Worm (Caenorhabditis elegans) whole organism, L1 larva: ENCODE data around the gene R07A4.2.
A peak's percentile ranks its signal among the peaks of the same experiment; 100 is the strongest.

Experiments used
- C04F5.9 ChIP-seq: sonication (generic microtip); optimal IDR thresholded peaks from 2 replicates; lab custom pipeline; 2016; ENCODE audit warnings: missing genetic modification characterization, missing compliant biosample characterization
- C34B4.2 ChIP-seq: sonication (generic microtip); optimal IDR thresholded peaks from 2 replicates; lab custom pipeline; 2017; ENCODE audit warnings: mild to moderate bottlenecking, missing genetic modification characterization, missing compliant biosample characterization
- ama-1 ChIP-seq: fragments of 150-350 bp; optimal IDR thresholded peaks from 2 replicates; lab custom pipeline; 2014
- blmp-1 ChIP-seq: fragments of 150-350 bp; optimal IDR thresholded peaks from 2 replicates; lab custom pipeline; 2014; ENCODE audit warnings: missing biosample characterization, missing genetic modification characterization
- ceh-63 ChIP-seq: fragments of 200-800 bp; sonication (Bioruptor generic); optimal IDR thresholded peaks from 2 replicates; lab custom pipeline; 2018; ENCODE audit warnings: mild to moderate bottlenecking, missing genetic modification characterization, missing compliant biosample characterization
- ceh-82 ChIP-seq, 3 experiments: fragments of 150-350 bp in 1 of 3; sonication (generic microtip) in 2 of 3; optimal IDR thresholded peaks; 2 replicates each; lab custom pipeline; 2014 to 2017; ENCODE audit warnings: missing biosample characterization in 3 of 3, missing genetic modification characterization in 3 of 3
- ceh-90 ChIP-seq: sonication (generic microtip); optimal IDR thresholded peaks from 2 replicates; lab custom pipeline; 2016; ENCODE audit warnings: missing genetic modification characterization, missing compliant biosample characterization
- ces-1 ChIP-seq: fragments of 150-350 bp; optimal IDR thresholded peaks from 2 replicates; lab custom pipeline; 2014; ENCODE audit warnings: missing biosample characterization, missing genetic modification reagents, missing genetic modification characterization
- dpl-1 ChIP-seq, 3 experiments: fragments of 150-350 bp in 2 of 3; sonication (generic microtip) in 1 of 3; optimal IDR thresholded peaks; 2 replicates each; lab custom pipeline; 2014 to 2017; ENCODE audit warnings: missing biosample characterization in 3 of 3, missing genetic modification characterization in 3 of 3, missing genetic modification reagents in 3 of 3
- dsc-1 ChIP-seq: sonication (generic microtip); optimal IDR thresholded peaks from 2 replicates; lab custom pipeline; 2016; ENCODE audit warnings: mild to moderate bottlenecking, missing genetic modification characterization, missing compliant biosample characterization
- efl-3 ChIP-seq: fragments of 200-800 bp; sonication (Bioruptor generic); optimal IDR thresholded peaks from 2 replicates; lab custom pipeline; 2018; ENCODE audit warnings: mild to moderate bottlenecking, missing genetic modification characterization, missing compliant biosample characterization
- egl-13 ChIP-seq: sonication (generic microtip); optimal IDR thresholded peaks from 2 replicates; lab custom pipeline; 2016; ENCODE audit warnings: missing genotype, missing genetic modification reagents, missing genetic modification characterization, missing compliant biosample characterization
- egl-27 ChIP-seq, 2 experiments: fragments of 150-350 bp in 1 of 2; sonication (generic microtip); optimal IDR thresholded peaks; 3 replicates each; lab custom pipeline; 2017 to 2018; ENCODE audit warnings: missing biosample characterization in 2 of 2, missing genetic modification characterization in 2 of 2, missing genetic modification reagents in 2 of 2
- elt-2 ChIP-seq: sonication (generic microtip); optimal IDR thresholded peaks from 2 replicates; lab custom pipeline; 2016; ENCODE audit warnings: missing genetic modification characterization, mild to moderate bottlenecking, inconsistent platforms, missing compliant biosample characterization, missing genetic modification reagents
- ets-5 ChIP-seq: fragments of 200-800 bp; sonication (Bioruptor generic); IDR thresholded peaks from 2 replicates; pipeline ENCODE4 v1.3.6; 2022; ENCODE audit warnings: missing genetic modification characterization, missing compliant biosample characterization
- fkh-4 ChIP-seq: sonication (generic microtip); optimal IDR thresholded peaks from 2 replicates; lab custom pipeline; 2016; ENCODE audit warnings: missing compliant biosample characterization, missing genetic modification characterization, borderline replicate concordance
- fkh-8 ChIP-seq: sonication (generic microtip); optimal IDR thresholded peaks from 2 replicates; lab custom pipeline; 2016; ENCODE audit warnings: mild to moderate bottlenecking, missing genetic modification characterization, missing compliant biosample characterization
- grh-1 ChIP-seq: fragments of 200-800 bp; sonication (Bioruptor generic); IDR thresholded peaks from 2 replicates; pipeline ENCODE4 v1.3.6; 2022; ENCODE audit warnings: missing genetic modification reagents, missing genetic modification characterization, missing compliant biosample characterization
- hlh-17 ChIP-seq: fragments of 200-800 bp; sonication (Bioruptor generic); optimal IDR thresholded peaks from 2 replicates; lab custom pipeline; 2018; ENCODE audit warnings: missing genetic modification characterization, mild to moderate bottlenecking, missing compliant biosample characterization, moderate library complexity, borderline replicate concordance
- hpl-2 ChIP-seq: fragments of 150-350 bp; optimal IDR thresholded peaks from 2 replicates; lab custom pipeline; 2014; ENCODE audit warnings: missing biosample characterization, missing genetic modification reagents, missing genetic modification characterization
- irx-1 ChIP-seq: sonication (generic microtip); optimal IDR thresholded peaks from 2 replicates; lab custom pipeline; 2016; ENCODE audit warnings: missing genetic modification characterization, missing compliant biosample characterization
- isw-1 ChIP-seq: fragments of 200-800 bp; sonication (Bioruptor generic); IDR thresholded peaks from 2 replicates; pipeline ENCODE4 v1.3.6; 2022; ENCODE audit warnings: missing genetic modification characterization, missing compliant biosample characterization
- jun-1 ChIP-seq: fragments of 150-350 bp; optimal IDR thresholded peaks from 2 replicates; lab custom pipeline; 2014; ENCODE audit warnings: missing biosample characterization, missing genetic modification reagents, missing genetic modification characterization
- lin-14 ChIP-seq: fragments of 200-800 bp; sonication (Bioruptor generic); optimal IDR thresholded peaks from 2 replicates; lab custom pipeline; 2018; ENCODE audit warnings: mild to moderate bottlenecking, missing genetic modification characterization, moderate library complexity, missing compliant biosample characterization
- lin-35 ChIP-seq, 2 experiments: fragments of 150-350 bp; optimal IDR thresholded peaks; 2 replicates each; lab custom pipeline; 2014; ENCODE audit warnings: missing biosample characterization in 2 of 2, missing genetic modification characterization in 2 of 2, missing genetic modification reagents in 2 of 2
- lin-39 ChIP-seq: fragments of 150-350 bp; optimal IDR thresholded peaks from 2 replicates; lab custom pipeline; 2014; ENCODE audit warnings: missing biosample characterization, missing genetic modification reagents, missing genetic modification characterization
- lsy-2 ChIP-seq, 2 experiments: fragments of 150-350 bp; optimal IDR thresholded peaks; 2 replicates each; lab custom pipeline; 2014; ENCODE audit warnings: missing biosample characterization in 2 of 2, missing genetic modification characterization in 2 of 2
- mab-9 ChIP-seq: fragments of 200-800 bp; sonication (Bioruptor generic); IDR thresholded peaks from 2 replicates; pipeline ENCODE4 v1.3.6; 2022; ENCODE audit warnings: missing genetic modification reagents, missing genetic modification characterization, missing compliant biosample characterization
- mdl-1 ChIP-seq, 2 experiments: fragments of 150-350 bp; optimal IDR thresholded peaks; 2 replicates each; lab custom pipeline; 2014 to 2017; ENCODE audit warnings: missing biosample characterization in 2 of 2, missing genetic modification characterization in 2 of 2, inconsistent platforms in 1 of 2
- mef-2 ChIP-seq: fragments of 150-350 bp; optimal IDR thresholded peaks from 2 replicates; lab custom pipeline; 2014; ENCODE audit warnings: missing biosample characterization, missing genetic modification characterization
- nhr-19 ChIP-seq: fragments of 200-800 bp; sonication (Bioruptor generic); conservative IDR thresholded peaks from 2 replicates; pipeline ENCODE4 v1.3.6; 2022; ENCODE audit warnings: missing genetic modification characterization, missing compliant biosample characterization
- nhr-20 ChIP-seq: sonication (generic microtip); optimal IDR thresholded peaks from 2 replicates; lab custom pipeline; 2016; ENCODE audit warnings: mild to moderate bottlenecking, missing genetic modification characterization, missing compliant biosample characterization
- nhr-28 ChIP-seq: fragments of 150-350 bp; optimal IDR thresholded peaks from 2 replicates; lab custom pipeline; 2014; ENCODE audit warnings: missing biosample characterization, missing genetic modification characterization
- nhr-47 ChIP-seq: sonication (generic microtip); optimal IDR thresholded peaks from 2 replicates; lab custom pipeline; 2016; ENCODE audit warnings: mild to moderate bottlenecking, missing genetic modification characterization, moderate library complexity, missing compliant biosample characterization
- nhr-71 ChIP-seq: sonication (generic microtip); optimal IDR thresholded peaks from 2 replicates; lab custom pipeline; 2016; ENCODE audit warnings: mild to moderate bottlenecking, missing genetic modification characterization, moderate library complexity, missing compliant biosample characterization
- nhr-76 ChIP-seq: sonication (generic microtip); optimal IDR thresholded peaks from 2 replicates; lab custom pipeline; 2017; ENCODE audit warnings: missing biosample characterization, missing genetic modification characterization
- nhr-77 ChIP-seq: fragments of 150-350 bp; optimal IDR thresholded peaks from 2 replicates; lab custom pipeline; 2014; ENCODE audit warnings: missing biosample characterization, missing genetic modification characterization
- nhr-85 ChIP-seq: sonication (generic microtip); peaks from one replicate; lab custom pipeline; 2016; ENCODE audit warnings: missing genetic modification characterization, inconsistent platforms, missing compliant biosample characterization
- pag-3 ChIP-seq: sonication (generic microtip); optimal IDR thresholded peaks from 2 replicates; lab custom pipeline; 2017; ENCODE audit warnings: missing genetic modification characterization, mild to moderate bottlenecking, missing compliant biosample characterization, antibody characterized with exemption, borderline replicate concordance; ENCODE audit not compliant: insufficient read depth
- pqm-1 ChIP-seq: sonication (generic microtip); optimal IDR thresholded peaks from 3 replicates; lab custom pipeline; 2017; ENCODE audit warnings: missing biosample characterization, missing genetic modification characterization
- rnt-1 ChIP-seq: sonication (generic microtip); optimal IDR thresholded peaks from 2 replicates; lab custom pipeline; 2016; ENCODE audit warnings: mild to moderate bottlenecking, missing genetic modification characterization, moderate library complexity, missing compliant biosample characterization
- snpc-4 ChIP-seq: fragments of 150-350 bp; optimal IDR thresholded peaks from 2 replicates; lab custom pipeline; 2014; ENCODE audit warnings: missing biosample characterization, missing genetic modification characterization
- snu-23 ChIP-seq: sonication (generic microtip); optimal IDR thresholded peaks from 2 replicates; lab custom pipeline; 2016; ENCODE audit warnings: missing genetic modification characterization, missing compliant biosample characterization
- sox-4 ChIP-seq: sonication (generic microtip); optimal IDR thresholded peaks from 2 replicates; lab custom pipeline; 2016; ENCODE audit warnings: missing genetic modification characterization, missing compliant biosample characterization
- sup-37 ChIP-seq: fragments of 200-800 bp; sonication (Bioruptor generic); optimal IDR thresholded peaks from 2 replicates; lab custom pipeline; 2018; ENCODE audit warnings: mild to moderate bottlenecking, missing genetic modification characterization, missing compliant biosample characterization
- swsn-7 ChIP-seq: sonication (generic microtip); optimal IDR thresholded peaks from 2 replicates; lab custom pipeline; 2016; ENCODE audit warnings: missing genetic modification characterization, missing compliant biosample characterization
- tbx-2 ChIP-seq: sonication (generic microtip); optimal IDR thresholded peaks from 2 replicates; lab custom pipeline; 2016; ENCODE audit warnings: missing genetic modification characterization, missing compliant biosample characterization
- tlp-1 ChIP-seq: fragments of 150-350 bp; optimal IDR thresholded peaks from 2 replicates; lab custom pipeline; 2014; ENCODE audit warnings: missing biosample characterization, missing genetic modification characterization
- unc-86 ChIP-seq: sonication (generic microtip); optimal IDR thresholded peaks from 2 replicates; lab custom pipeline; 2016; ENCODE audit warnings: missing genetic modification characterization, missing compliant biosample characterization
- xbp-1 ChIP-seq: sonication (generic microtip); optimal IDR thresholded peaks from 2 replicates; lab custom pipeline; 2016; ENCODE audit warnings: missing genetic modification characterization, missing compliant biosample characterization
- zag-1 ChIP-seq: fragments of 150-350 bp; optimal IDR thresholded peaks from 2 replicates; lab custom pipeline; 2014; ENCODE audit warnings: missing biosample characterization, missing genetic modification characterization
- zip-4 ChIP-seq: fragments of 200-800 bp; sonication (Bioruptor generic); optimal IDR thresholded peaks from 2 replicates; lab custom pipeline; 2018; ENCODE audit warnings: mild to moderate bottlenecking, missing genetic modification characterization, moderate library complexity, missing compliant biosample characterization

Gene R07A4.2

ce11 chrX:10780542-10781266 lies 34.4 kb upstream of the R07A4.2 start:
- TF ChIP-seq pag-3 (tag; lab: Kevin White, UChicago) (no peak), egl-27 (tag; optimal IDR thresholded peaks at IDR 0.05; lab: Kevin White, UChicago) (no peak), lin-35 (GFP tag; optimal IDR thresholded peaks at IDR 0.05; lab: Kevin White, UChicago) (peak in 1 of 2 experiments; percentile 28), ces-1 (GFP tag; lab: Kevin White, UChicago) (no peak), mef-2 (tag; lab: Kevin White, UChicago) (no peak), nhr-20 (tag; lab: Kevin White, UChicago) (peak; percentile 46), pqm-1 (tag; lab: Kevin White, UChicago) (no peak), nhr-47 (tag; lab: Kevin White, UChicago) (no peak), nhr-28 (tag; lab: Kevin White, UChicago) (no peak), mab-9 (GFP tag; lab: Robert Waterston, UW) (no peak), lin-14 (GFP tag; lab: Kevin White, UChicago) (no peak), rnt-1 (tag; lab: Kevin White, UChicago) (no peak), grh-1 (GFP tag; lab: Robert Waterston, UW) (no peak), fkh-4 (tag; lab: Kevin White, UChicago) (no peak), nhr-71 (tag; lab: Kevin White, UChicago) (peak; percentile 48), xbp-1 (tag; lab: Kevin White, UChicago) (no peak), hlh-17 (no peak), lsy-2 (tag; optimal IDR thresholded peaks at IDR 0.05; lab: Kevin White, UChicago) (no peak), blmp-1 (tag; lab: Kevin White, UChicago) (no peak), ceh-63 (GFP tag; lab: Kevin White, UChicago) (no peak), jun-1 (no peak), sup-37 (GFP tag; lab: Kevin White, UChicago) (no peak), efl-3 (GFP tag; lab: Kevin White, UChicago) (no peak), isw-1 (GFP tag; lab: Robert Waterston, UW) (no peak), egl-13 (tag; lab: Kevin White, UChicago) (no peak), elt-2 (tag; lab: Kevin White, UChicago) (peak; percentile 62), C04F5.9 (tag; lab: Kevin White, UChicago) (no peak), snu-23 (GFP tag; lab: Kevin White, UChicago) (peak; percentile 1), mdl-1 (tag; optimal IDR thresholded peaks at IDR 0.05; lab: Kevin White, UChicago) (no peak), fkh-8 (tag; lab: Kevin White, UChicago) (no peak), dsc-1 (tag; lab: Kevin White, UChicago) (no peak), hpl-2 (no peak), nhr-76 (tag; lab: Kevin White, UChicago) (no peak), tbx-2 (tag; lab: Kevin White, UChicago) (no peak), nhr-19 (GFP tag; lab: Robert Waterston, UW) (no peak), lin-39 (tag; lab: Kevin White, UChicago) (no peak), ets-5 (no peak), swsn-7 (tag; lab: Kevin White, UChicago) (no peak), nhr-85 (tag; lab: Kevin White, UChicago) (peak; percentile 76), zag-1 (no peak), tlp-1 (tag; lab: Kevin White, UChicago) (no peak), irx-1 (no peak), unc-86 (tag; lab: Kevin White, UChicago) (no peak), ceh-82 (tag; optimal IDR thresholded peaks at IDR 0.05; lab: Kevin White, UChicago) (no peak), C34B4.2 (no peak), dpl-1 (GFP tag; optimal IDR thresholded peaks at IDR 0.05; lab: Kevin White, UChicago) (no peak), sox-4 (tag; lab: Kevin White, UChicago) (no peak), zip-4 (GFP tag; lab: Kevin White, UChicago) (no peak), ama-1 (no peak), nhr-77 (tag; lab: Kevin White, UChicago) (no peak), snpc-4 (tag; lab: Kevin White, UChicago) (no peak), ceh-90 (tag; lab: Kevin White, UChicago) (no peak)
